Worm (Caenorhabditis elegans) whole organism, L1 larva: ENCODE measurements around the gene srg-20.

Experiments
- C16A3.4 ChIP-seq: fragments of 150-350 bp; optimal IDR thresholded peaks from 2 replicates; lab custom pipeline; 2014; ENCODE audit warnings: missing biosample characterization, missing genetic modification characterization
- ama-1 ChIP-seq: fragments of 150-350 bp; optimal IDR thresholded peaks from 2 replicates; lab custom pipeline; 2014
- ets-5 ChIP-seq: fragments of 200-800 bp; sonication (Bioruptor generic); IDR thresholded peaks from 2 replicates; pipeline ENCODE4 v1.3.6; 2022; ENCODE audit warnings: missing genetic modification characterization, missing compliant biosample characterization
- nhr-28 ChIP-seq: fragments of 150-350 bp; optimal IDR thresholded peaks from 2 replicates; lab custom pipeline; 2014; ENCODE audit warnings: missing biosample characterization, missing genetic modification characterization
- nhr-47 ChIP-seq: sonication (generic microtip); optimal IDR thresholded peaks from 2 replicates; lab custom pipeline; 2016; ENCODE audit warnings: mild to moderate bottlenecking, missing genetic modification characterization, moderate library complexity, missing compliant biosample characterization
- sup-37 ChIP-seq: fragments of 200-800 bp; sonication (Bioruptor generic); optimal IDR thresholded peaks from 2 replicates; lab custom pipeline; 2018; ENCODE audit warnings: mild to moderate bottlenecking, missing genetic modification characterization, missing compliant biosample characterization

- no peak for TF ChIP-seq sup-37 (GFP tag; lab: Kevin White, UChicago)
- no peak for TF ChIP-seq ama-1 (lab: Kevin White, UChicago)
- no peak for TF ChIP-seq C16A3.4 (tag; lab: Kevin White, UChicago)
- no peak for TF ChIP-seq nhr-47
- no peak for TF ChIP-seq ets-5
- no peak for TF ChIP-seq nhr-28 (tag; lab: Kevin White, UChicago)
Measured at ce11 chrII:1648768-1649167, 12.3 kb downstream of the srg-20 start, which contains the start of gene fbxb-21.
